Worm (Caenorhabditis elegans): ENCODE results near the gene sdz-31.

ce11 chrV:9859863-9860262 lies 20.1 kb upstream of the sdz-31 start, which contains the start of gene lsy-12:
- TF ChIP-seq nhr-179 (tag; optimal IDR thresholded peaks at IDR 0.05) (no peak), lin-40 (tag; optimal IDR thresholded peaks at IDR 0.05) (no peak), attf-6 (GFP tag; IDR thresholded peaks at IDR 0.05) (no peak), unc-62 (GFP tag; optimal IDR thresholded peaks at IDR 0.05) (no peak), aptf-2 (GFP tag; conservative IDR thresholded peaks at IDR 0.05) (no peak), Y79H2A.3 (GFP tag; conservative IDR thresholded peaks at IDR 0.05) (no peak), ceh-100 (GFP tag; IDR thresholded peaks at IDR 0.05) (no peak), F23B12.7 (tag; optimal IDR thresholded peaks at IDR 0.05; ENCODE audit: insufficient read depth) (no peak), hrde-1 (tag; optimal IDR thresholded peaks at IDR 0.05; ENCODE audit: borderline replicate concordance) (no peak), dpff-1 (tag; optimal IDR thresholded peaks at IDR 0.05) (no peak), attf-5 (GFP tag; optimal IDR thresholded peaks at IDR 0.05) (no peak), pha-4 (tag; optimal IDR thresholded peaks at IDR 0.05) (no peak), Y53G8AR.9 (GFP tag; conservative IDR thresholded peaks at IDR 0.05) (no peak)

Data from whole organism, young adult.